Fruit fly (Drosophila melanogaster) whole organism, prepupa: ENCODE measurements around the gene Prosalpha6.

Source experiments
- CG10631 ChIP-seq: fragments of 200-800 bp; sonication (Bioruptor generic); optimal IDR thresholded peaks from 2 replicates; lab custom pipeline; 2016; ENCODE audit warnings: missing biosample characterization, missing genetic modification characterization
- CG10669 ChIP-seq: fragments of 200-800 bp; sonication (Bioruptor generic); optimal IDR thresholded peaks from 3 replicates; lab custom pipeline; 2018; ENCODE audit warnings: missing biosample characterization, mild to moderate bottlenecking, missing genetic modification characterization, moderate library complexity
- CG11294 ChIP-seq: fragments of 200-800 bp; sonication (Bioruptor generic); IDR thresholded peaks from 2 replicates; pipeline ENCODE4 v1.3.6; 2022; ENCODE audit warnings: missing biosample characterization, missing genetic modification characterization
- CG11902 ChIP-seq: fragments of 200-800 bp; sonication (Bioruptor generic); optimal IDR thresholded peaks from 3 replicates; lab custom pipeline; 2016; ENCODE audit warnings: missing biosample characterization, missing genetic modification characterization
- CG15336 ChIP-seq: fragments of 200-800 bp; sonication (Bioruptor generic); IDR thresholded peaks from 2 replicates; pipeline ENCODE4 v1.3.6; 2022; ENCODE audit warnings: missing biosample characterization, missing genetic modification characterization
- CG3032 ChIP-seq: fragments of 200-800 bp; optimal IDR thresholded peaks from 2 replicates; lab custom pipeline; 2019; ENCODE audit warnings: missing biosample characterization, mild to moderate bottlenecking, missing genetic modification characterization, moderate library complexity
- CG31627 ChIP-seq: fragments of 200-800 bp; sonication (Bioruptor generic); optimal IDR thresholded peaks from 3 replicates; lab custom pipeline; 2016; ENCODE audit warnings: missing biosample characterization, missing genetic modification characterization
- CG32006 ChIP-seq: fragments of 200-800 bp; sonication (Bioruptor generic); optimal IDR thresholded peaks from 3 replicates; lab custom pipeline; 2017; ENCODE audit warnings: missing biosample characterization, mild to moderate bottlenecking, missing genetic modification characterization
- CG34406 ChIP-seq: fragments of 200-800 bp; sonication (Bioruptor generic); optimal IDR thresholded peaks from 3 replicates; lab custom pipeline; 2016; ENCODE audit warnings: missing biosample characterization, missing genetic modification characterization
- CG4318 ChIP-seq: fragments of 200-800 bp; sonication (Bioruptor generic); optimal IDR thresholded peaks from 3 replicates; lab custom pipeline; 2017; ENCODE audit warnings: missing biosample characterization, mild to moderate bottlenecking, missing genetic modification characterization
- CG6163 ChIP-seq: fragments of 200-800 bp; sonication (Bioruptor generic); IDR thresholded peaks from 3 replicates; pipeline ENCODE4 v1.3.6; 2022; ENCODE audit warnings: missing biosample characterization, missing genetic modification characterization
- CG6276 ChIP-seq: fragments of 200-800 bp; sonication (Bioruptor generic); optimal IDR thresholded peaks from 2 replicates; lab custom pipeline; 2017; ENCODE audit warnings: missing biosample characterization, mild to moderate bottlenecking, missing genetic modification characterization
- CG6792 ChIP-seq: fragments of 200-800 bp; sonication (Bioruptor generic); optimal IDR thresholded peaks from 3 replicates; lab custom pipeline; 2016; ENCODE audit warnings: missing biosample characterization, missing genetic modification characterization
- CG6854 ChIP-seq: fragments of 200-800 bp; sonication (Bioruptor generic); optimal IDR thresholded peaks from 2 replicates; lab custom pipeline; 2017; ENCODE audit warnings: missing biosample characterization, mild to moderate bottlenecking, missing genetic modification characterization
- CG7368 ChIP-seq: fragments of 200-800 bp; sonication (Bioruptor generic); optimal IDR thresholded peaks from 3 replicates; lab custom pipeline; 2016; ENCODE audit warnings: missing biosample characterization, missing genetic modification characterization
- CG8319 ChIP-seq: fragments of 200-800 bp; sonication (Bioruptor generic); optimal IDR thresholded peaks from 3 replicates; lab custom pipeline; 2016; ENCODE audit warnings: missing biosample characterization, missing genetic modification characterization
- CG8632 ChIP-seq: fragments of 200-800 bp; sonication (Bioruptor generic); optimal IDR thresholded peaks from 3 replicates; lab custom pipeline; 2016; ENCODE audit warnings: missing biosample characterization, missing genetic modification characterization
- Eip75B ChIP-seq: fragments of 200-800 bp; sonication (Bioruptor generic); optimal IDR thresholded peaks from 3 replicates; lab custom pipeline; 2016; ENCODE audit warnings: missing biosample characterization, missing genetic modification characterization
- Eip78C ChIP-seq: fragments of 200-800 bp; sonication (Bioruptor generic); peaks from one replicate; lab custom pipeline; 2016; ENCODE audit warnings: missing biosample characterization, missing genetic modification characterization
- Ets21C ChIP-seq: fragments of 200-800 bp; sonication (Bioruptor generic); optimal IDR thresholded peaks from 3 replicates; lab custom pipeline; 2016; ENCODE audit warnings: missing biosample characterization, missing genetic modification characterization
- Ets96B ChIP-seq: fragments of 200-800 bp; optimal IDR thresholded peaks from 2 replicates; lab custom pipeline; 2019; ENCODE audit warnings: missing biosample characterization, mild to moderate bottlenecking, missing genetic modification characterization, moderate library complexity
- Hr38 ChIP-seq: sonication (Bioruptor generic); optimal IDR thresholded peaks from 2 replicates; lab custom pipeline; 2016; ENCODE audit warnings: missing biosample characterization, missing genetic modification characterization
- Hr4 ChIP-seq: fragments of 200-800 bp; sonication (Bioruptor generic); optimal IDR thresholded peaks from 3 replicates; lab custom pipeline; 2016; ENCODE audit warnings: missing biosample characterization, missing genetic modification characterization
- Met ChIP-seq: fragments of 200-800 bp; sonication (Bioruptor generic); optimal IDR thresholded peaks from 3 replicates; lab custom pipeline; 2016; ENCODE audit warnings: missing biosample characterization, missing genetic modification characterization
- OdsH ChIP-seq: fragments of 200-800 bp; sonication (Bioruptor generic); optimal IDR thresholded peaks from 3 replicates; lab custom pipeline; 2016; ENCODE audit warnings: missing biosample characterization, missing genetic modification characterization
- Sox14 ChIP-seq: fragments of 200-800 bp; sonication (Bioruptor generic); optimal IDR thresholded peaks from 3 replicates; lab custom pipeline; 2016; ENCODE audit warnings: missing biosample characterization, missing genetic modification characterization
- Sox15 ChIP-seq: fragments of 200-800 bp; sonication (Bioruptor generic); optimal IDR thresholded peaks from 3 replicates; lab custom pipeline; 2016; ENCODE audit warnings: missing biosample characterization, missing genetic modification characterization
- acj6 ChIP-seq: fragments of 200-800 bp; sonication (Bioruptor generic); optimal IDR thresholded peaks from 3 replicates; lab custom pipeline; 2016; ENCODE audit warnings: missing biosample characterization, missing genetic modification characterization
- cyc ChIP-seq: fragments of 200-800 bp; sonication (Bioruptor generic); optimal IDR thresholded peaks from 3 replicates; lab custom pipeline; 2016; ENCODE audit warnings: missing biosample characterization, missing genetic modification characterization
- dac ChIP-seq: fragments of 200-800 bp; sonication (Bioruptor generic); optimal IDR thresholded peaks from 2 replicates; lab custom pipeline; 2017; ENCODE audit warnings: missing biosample characterization, mild to moderate bottlenecking, missing genetic modification characterization
- esn ChIP-seq: fragments of 200-800 bp; sonication (Bioruptor generic); optimal IDR thresholded peaks from 2 replicates; lab custom pipeline; 2016; ENCODE audit warnings: missing biosample characterization, mild to moderate bottlenecking, missing genetic modification characterization, moderate library complexity
- fkh ChIP-seq: fragments of 200-800 bp; sonication (Bioruptor generic); optimal IDR thresholded peaks from 3 replicates; lab custom pipeline; 2017; ENCODE audit warnings: missing biosample characterization, mild to moderate bottlenecking, missing genetic modification characterization, moderate library complexity
- lz ChIP-seq: fragments of 200-800 bp; sonication (Bioruptor generic); optimal IDR thresholded peaks from 3 replicates; lab custom pipeline; 2016; ENCODE audit warnings: missing biosample characterization, missing genetic modification characterization
- spab ChIP-seq: fragments of 200-800 bp; sonication (Bioruptor generic); optimal IDR thresholded peaks from 2 replicates; lab custom pipeline; 2017; ENCODE audit warnings: missing biosample characterization, mild to moderate bottlenecking, missing genetic modification characterization, missing genetic modification reagents
- ss ChIP-seq, 2 experiments: fragments of 200-800 bp; sonication (Bioruptor generic); optimal IDR thresholded peaks; 2 replicates in 1 of 2; 3 replicates in 1 of 2; lab custom pipeline; 2017 to 2018; ENCODE audit warnings: mild to moderate bottlenecking in 2 of 2, missing biosample characterization in 2 of 2, missing genetic modification characterization in 2 of 2, moderate library complexity in 1 of 2
- topi ChIP-seq: fragments of 200-800 bp; sonication (Bioruptor generic); optimal IDR thresholded peaks from 3 replicates; lab custom pipeline; 2016; ENCODE audit warnings: missing biosample characterization, missing genetic modification characterization

The Prosalpha6 gene

DNA sequence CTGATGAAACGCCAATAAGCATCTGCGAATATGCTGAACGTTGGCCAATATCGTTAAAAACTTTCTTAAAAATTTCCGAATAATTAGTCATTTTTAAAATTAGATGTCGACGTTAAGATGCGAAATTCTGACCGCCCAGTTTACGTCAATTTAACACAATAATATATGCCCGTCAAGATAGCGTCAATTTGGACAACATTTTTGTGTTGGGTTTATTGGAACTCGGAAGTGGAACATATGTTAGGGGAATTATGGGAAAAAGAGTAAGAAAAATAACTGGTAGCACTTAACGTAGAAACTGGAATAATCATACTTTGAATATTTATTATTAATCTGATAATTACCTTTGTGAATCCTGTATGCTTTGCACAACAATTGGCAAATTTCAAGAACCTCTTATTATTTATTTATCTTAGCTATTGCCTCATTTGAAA is 34.6 kb downstream of the Prosalpha6 start, which contains the start of gene CG5676:
CG5676 (minus strand) TSS at position 167 of the 434 bp plus-strand sequence.
- TF ChIP-seq Eip75B (GFP tag; lab: Kevin White, UChicago) (no peak), cyc (no peak), CG34406 (GFP tag; lab: Kevin White, UChicago) (no peak), Ets21C (no peak), topi (no peak), dac (GFP tag; lab: Kevin White, UChicago) (no peak), CG4318 (GFP tag; lab: Kevin White, UChicago) (no peak)
- TF ChIP-seq, all 60 proteins: peak for 0

DNA sequence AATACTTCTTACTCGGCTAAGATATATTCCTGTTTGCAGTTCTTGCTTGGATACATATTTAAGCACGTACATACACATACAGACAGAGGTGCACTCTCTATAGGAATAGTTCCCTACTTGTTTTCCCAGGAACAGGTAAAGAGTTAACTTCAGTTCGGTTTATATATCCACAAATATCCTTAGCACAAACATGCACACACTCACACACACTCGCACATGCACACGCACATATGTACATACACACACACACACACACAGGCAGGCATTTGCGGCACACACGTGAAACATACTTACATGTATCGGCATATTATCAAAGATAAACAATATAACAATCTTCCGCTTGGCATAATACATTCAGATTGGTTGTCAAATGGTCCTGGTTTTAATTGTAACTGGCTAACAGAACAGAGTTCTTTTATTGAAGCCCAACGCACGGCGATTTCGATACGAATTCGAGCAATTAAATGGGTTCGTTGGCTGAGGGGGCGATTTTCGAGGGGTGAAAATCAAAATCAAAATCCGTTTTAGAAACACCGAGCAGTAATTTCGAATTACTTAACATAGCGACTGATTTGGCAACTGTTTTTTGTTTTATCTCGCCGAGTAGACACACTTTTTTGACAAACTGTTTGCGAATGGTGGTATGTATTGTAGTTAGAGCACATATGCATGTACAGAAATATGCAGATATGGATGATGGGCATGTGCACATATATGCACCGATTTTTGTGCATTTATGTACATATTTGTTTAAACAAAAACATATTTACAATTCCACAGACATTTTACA is 39.0 kb downstream of the Prosalpha6 start:
- TF ChIP-seq Hr38 (no peak), dac (GFP tag; lab: Kevin White, UChicago) (no peak), Eip78C (peak; percentile 83), spab (no peak), CG10669 (GFP tag; lab: Kevin White, UChicago) (no peak)
- TF ChIP-seq, all 60 proteins: peak for 1

DNA sequence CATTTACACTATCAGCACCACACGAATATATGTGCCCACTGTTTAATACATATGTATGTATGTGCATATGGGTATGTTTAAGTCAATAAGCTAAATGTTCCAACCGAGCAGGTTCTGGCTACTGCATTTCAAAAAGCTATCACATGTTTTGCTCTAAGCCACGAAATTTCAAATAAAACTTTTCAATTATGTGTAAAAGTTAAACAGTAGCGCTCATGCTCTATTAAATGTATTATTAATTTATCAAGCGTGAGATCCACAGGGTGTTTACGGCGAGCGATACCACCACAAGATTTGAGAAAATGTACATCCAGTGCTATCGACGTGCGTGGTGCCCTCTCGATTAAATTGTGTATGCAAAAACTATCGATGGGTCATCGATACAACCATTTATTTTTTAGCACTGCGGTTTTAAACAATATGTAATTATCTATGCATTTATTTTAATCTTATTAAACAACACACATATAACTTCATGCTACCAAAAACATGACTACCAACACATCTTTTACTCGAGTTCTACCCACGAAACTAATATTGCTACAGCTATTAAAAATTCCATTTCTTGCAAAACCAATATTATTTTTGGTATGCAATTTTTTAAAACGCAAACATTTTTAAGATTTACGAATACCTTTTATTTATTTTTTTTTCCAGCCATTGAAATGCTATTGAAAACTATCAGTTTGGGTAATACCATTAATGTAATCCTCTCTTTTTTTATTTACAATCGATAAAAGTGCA is 39.8 kb downstream of the Prosalpha6 start, which contains the start of gene Pten:
Pten (minus strand) TSS at position 300 of the 744 bp plus-strand sequence.
- TF ChIP-seq CG10631 (no peak), esn (GFP tag; lab: Kevin White, UChicago) (peak; percentile 67), fkh (GFP tag; lab: Kevin White, UChicago) (peak; percentile 86), CG8319 (GFP tag; lab: Kevin White, UChicago) (peak; percentile 48), CG6163 (GFP tag; lab: Robert Waterston, UW) (no peak), CG6854 (GFP tag; lab: Kevin White, UChicago) (peak; percentile 25), cyc (peak; percentile 52), Eip78C (peak; percentile 89), CG6276 (GFP tag; lab: Kevin White, UChicago) (no peak), Ets21C (peak; percentile 42), lz (peak; percentile 69), CG11902 (GFP tag; lab: Kevin White, UChicago) (peak; percentile 33), CG7368 (GFP tag; lab: Kevin White, UChicago) (no peak), Sox14 (GFP tag; lab: Kevin White, UChicago) (peak; percentile 55), CG32006 (no peak), CG15336 (GFP tag; lab: Robert Waterston, UW) (peak; percentile 72), CG11294 (GFP tag; lab: Robert Waterston, UW) (no peak), topi (peak; percentile 68), ss (GFP tag; optimal IDR thresholded peaks at IDR 0.05; lab: Kevin White, UChicago) (peak in 1 of 2 experiments; percentile 3), OdsH (peak; percentile 62), Met (GFP tag; lab: Kevin White, UChicago) (peak; percentile 71), Sox15 (peak; percentile 11), Eip75B (GFP tag; lab: Kevin White, UChicago) (peak; percentile 66), CG31627 (GFP tag; lab: Kevin White, UChicago) (peak; percentile 56), Ets96B (tag; lab: Kevin White, UChicago) (peak; percentile 55), Hr4 (peak; percentile 80), CG6792 (peak; percentile 16), CG3032 (tag; lab: Kevin White, UChicago) (peak; percentile 61), CG8632 (peak; percentile 37), acj6 (peak; percentile 50)
